Worm (Caenorhabditis elegans) whole organism, L2 larva: ENCODE results near the gene AH6.17.

Experiments
- mdl-1 ChIP-seq, 2 experiments: fragments of 150-350 bp in 1 of 2; sonication (generic microtip) in 1 of 2; optimal IDR thresholded peaks; 2 replicates each; lab custom pipeline; 2017; ENCODE audit warnings: missing biosample characterization in 2 of 2, missing genetic modification characterization in 2 of 2
- nhr-237 ChIP-seq: fragments of 150-350 bp; optimal IDR thresholded peaks from 2 replicates; lab custom pipeline; 2014; ENCODE audit warnings: missing biosample characterization, missing genetic modification characterization

- TF ChIP-seq mdl-1 (tag; optimal IDR thresholded peaks at IDR 0.05; lab: Kevin White, UChicago) = no peak
- TF ChIP-seq nhr-237 = no peak
These were observed 4.2 kb upstream of the AH6.17 start, which contains the start of the genes sfxn-1.1 and AH6.3 for ce11 chrII:9518781-9519180.
